Fruit fly (Drosophila melanogaster) whole organism: Measurements from ENCODE around the gene PGAP5.

Source experiments
- CG8478 ChIP-seq: fragments of >200 bp; optimal IDR thresholded peaks from 2 replicates; lab custom pipeline; 2018; ENCODE audit warnings: inconsistent platforms
- Dll ChIP-seq: fragments of >200 bp; optimal IDR thresholded peaks from 2 replicates; lab custom pipeline; 2017
- EcR ChIP-seq, 2 experiments: fragments of >200 bp; optimal IDR thresholded peaks; 2 replicates each; lab custom pipeline; 2017; ENCODE audit warnings: missing biosample characterization in 2 of 2, missing genetic modification characterization in 2 of 2, missing genetic modification reagents in 2 of 2
- pan ChIP-seq: fragments of >200 bp; optimal IDR thresholded peaks from 2 replicates; lab custom pipeline; 2017
- psq ChIP-seq: fragments of >200 bp; optimal IDR thresholded peaks from 2 replicates; lab custom pipeline; 2017
- usp ChIP-seq: fragments of >200 bp; optimal IDR thresholded peaks from 2 replicates; lab custom pipeline; 2017; ENCODE audit warnings: missing biosample characterization, missing genetic modification characterization, mixed read lengths

The PGAP5 gene

DNA sequence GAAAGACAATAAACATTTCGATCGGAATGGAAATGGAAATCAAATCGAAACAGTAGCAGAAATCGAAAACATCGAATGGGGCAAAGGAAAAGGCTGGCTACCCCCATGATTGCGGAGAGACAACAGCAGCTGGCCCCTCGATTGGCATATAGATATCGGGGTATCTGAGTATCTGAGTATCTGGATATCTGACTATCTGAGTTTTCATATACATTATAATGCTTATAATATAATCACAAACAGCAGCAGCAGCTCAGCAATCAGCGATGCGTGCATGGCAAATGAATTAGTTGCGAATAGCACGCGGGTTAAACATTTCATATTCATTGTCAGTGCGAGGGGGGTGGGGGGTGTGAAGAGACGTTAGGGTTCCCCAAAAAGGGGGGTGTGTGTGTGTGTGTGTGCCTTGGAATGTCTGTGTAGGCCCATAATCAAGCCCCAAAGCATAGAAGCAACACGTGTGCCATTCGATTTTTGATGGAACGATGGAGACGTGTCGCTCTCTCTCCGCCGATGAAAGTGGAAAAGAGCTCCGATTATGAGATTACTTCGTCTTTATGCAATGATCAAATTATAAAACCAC lies 28.0 kb upstream of the PGAP5 start:
- TF ChIP-seq psq (lab: Kevin White, UChicago): no peak
- no peak for TF ChIP-seq CG8478 (lab: Kevin White, UChicago)
- TF ChIP-seq pan: no peak
- no peak for TF ChIP-seq usp (GFP tag; lab: Kevin White, UChicago)
- TF ChIP-seq Dll (lab: Kevin White, UChicago): no peak
- TF ChIP-seq EcR (GFP tag; optimal IDR thresholded peaks at IDR 0.05; lab: Kevin White, UChicago): no peak

DNA sequence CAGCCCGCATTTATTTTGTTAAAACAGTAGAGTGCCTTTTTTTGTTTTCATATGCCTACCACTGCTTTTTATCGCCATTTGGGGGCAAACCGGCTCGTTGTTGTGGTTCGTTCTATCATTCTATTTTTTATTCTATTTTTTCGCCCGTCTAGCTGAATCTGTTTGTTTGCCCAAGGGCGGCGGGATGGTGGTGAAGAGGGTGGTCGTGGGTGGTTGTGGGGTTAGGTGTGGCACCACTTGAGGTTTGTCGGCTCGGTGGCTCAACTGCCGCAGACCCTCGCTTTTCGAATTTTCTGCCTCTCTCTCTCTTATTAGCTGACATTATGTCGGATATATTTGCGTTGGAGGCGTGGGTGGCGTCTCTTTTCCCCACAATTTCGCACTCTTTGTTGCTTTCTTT lies 27.1 kb upstream of the PGAP5 start:
- no peak for TF ChIP-seq CG8478 (lab: Kevin White, UChicago)
- TF ChIP-seq Dll (lab: Kevin White, UChicago): no peak
- no peak for TF ChIP-seq EcR (GFP tag; optimal IDR thresholded peaks at IDR 0.05; lab: Kevin White, UChicago)
- no peak for TF ChIP-seq pan
- no peak for TF ChIP-seq psq (lab: Kevin White, UChicago)
- TF ChIP-seq usp (GFP tag; lab: Kevin White, UChicago): no peak

DNA sequence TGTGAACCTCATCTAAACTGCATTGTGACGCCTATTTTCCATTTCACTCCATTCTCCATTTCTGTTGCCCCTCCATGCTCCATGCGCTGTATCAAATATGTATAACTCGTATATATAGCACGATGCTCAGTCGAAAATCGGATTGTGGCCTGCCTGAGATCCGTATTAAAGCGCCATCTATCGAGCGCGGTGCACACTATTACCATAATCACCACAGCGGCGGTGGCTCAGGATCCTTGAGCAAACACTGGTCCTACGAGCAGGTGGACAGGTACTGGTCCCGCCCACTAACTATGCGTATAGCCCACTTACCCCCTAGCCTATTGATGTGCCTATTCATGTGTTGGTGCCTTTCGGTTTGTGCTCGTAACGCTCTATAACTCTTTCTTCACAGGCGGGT lies 13.7 kb upstream of the PGAP5 start:
- TF ChIP-seq CG8478 (lab: Kevin White, UChicago): no peak
- TF ChIP-seq EcR (GFP tag; optimal IDR thresholded peaks at IDR 0.05; lab: Kevin White, UChicago): no peak
- TF ChIP-seq pan: no peak
- TF ChIP-seq Dll (lab: Kevin White, UChicago): no peak

DNA sequence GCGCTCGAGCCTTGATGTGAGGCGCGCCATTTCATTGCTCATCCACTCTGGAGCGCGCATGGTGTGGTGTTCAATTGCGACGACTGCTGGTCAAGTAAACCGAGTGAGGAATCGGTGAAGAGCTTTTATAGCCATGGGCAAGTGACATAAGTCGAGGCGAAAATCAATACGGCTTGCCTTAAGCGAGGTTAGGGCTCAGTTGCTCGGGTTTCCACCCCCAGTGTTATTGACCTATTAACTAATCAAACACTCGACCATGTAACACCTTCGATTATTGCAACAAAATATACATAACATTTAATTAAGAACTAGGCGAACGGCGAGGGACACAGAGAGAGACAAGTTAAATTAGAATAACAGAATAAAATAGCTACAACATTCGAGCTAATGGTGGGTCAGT lies 8.0 kb upstream of the PGAP5 start, which contains the start of gene CG34134:
CG34134 (minus strand) TSS at position 101 of the 400 bp plus-strand sequence.
- TF ChIP-seq pan (no peak), Dll (lab: Kevin White, UChicago) (no peak), usp (GFP tag; lab: Kevin White, UChicago) (no peak), psq (lab: Kevin White, UChicago) (no peak), CG8478 (lab: Kevin White, UChicago) (no peak), EcR (GFP tag; optimal IDR thresholded peaks at IDR 0.05; lab: Kevin White, UChicago) (no peak)

DNA sequence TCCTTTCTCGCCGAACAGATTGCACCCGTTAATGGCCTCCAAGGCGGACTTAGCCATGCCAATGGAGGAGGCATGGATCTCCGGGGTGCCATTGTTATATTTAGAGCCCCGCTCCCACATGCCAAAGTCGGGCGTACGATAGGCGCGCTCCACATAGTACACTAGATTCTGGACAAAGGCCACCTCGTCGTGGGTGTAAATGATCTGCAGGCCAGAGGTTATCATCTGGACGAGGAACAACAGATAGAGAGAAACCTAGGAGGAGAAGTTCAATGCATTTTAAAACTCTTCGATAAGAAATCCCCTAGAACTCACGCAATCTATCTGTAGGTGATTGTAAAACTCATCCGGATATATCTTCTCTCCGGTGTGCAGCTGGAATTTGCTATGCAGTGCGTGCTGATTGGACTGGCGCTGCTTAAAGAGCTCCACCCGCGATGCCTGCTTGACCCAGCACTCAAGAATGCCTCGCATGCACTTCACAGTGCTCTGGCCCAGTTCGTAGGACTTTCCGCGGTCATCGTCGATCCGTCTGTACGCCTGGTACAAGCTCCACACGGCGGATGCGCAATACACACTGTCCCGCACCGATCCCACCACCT lies 2.9 kb upstream of the PGAP5 start:
- no peak for TF ChIP-seq pan
- no peak for TF ChIP-seq Dll (lab: Kevin White, UChicago)
- TF ChIP-seq CG8478 (lab: Kevin White, UChicago): no peak
- no peak for TF ChIP-seq psq (lab: Kevin White, UChicago)
- no peak for TF ChIP-seq EcR (GFP tag; optimal IDR thresholded peaks at IDR 0.05; lab: Kevin White, UChicago)
- no peak for TF ChIP-seq usp (GFP tag; lab: Kevin White, UChicago)

DNA sequence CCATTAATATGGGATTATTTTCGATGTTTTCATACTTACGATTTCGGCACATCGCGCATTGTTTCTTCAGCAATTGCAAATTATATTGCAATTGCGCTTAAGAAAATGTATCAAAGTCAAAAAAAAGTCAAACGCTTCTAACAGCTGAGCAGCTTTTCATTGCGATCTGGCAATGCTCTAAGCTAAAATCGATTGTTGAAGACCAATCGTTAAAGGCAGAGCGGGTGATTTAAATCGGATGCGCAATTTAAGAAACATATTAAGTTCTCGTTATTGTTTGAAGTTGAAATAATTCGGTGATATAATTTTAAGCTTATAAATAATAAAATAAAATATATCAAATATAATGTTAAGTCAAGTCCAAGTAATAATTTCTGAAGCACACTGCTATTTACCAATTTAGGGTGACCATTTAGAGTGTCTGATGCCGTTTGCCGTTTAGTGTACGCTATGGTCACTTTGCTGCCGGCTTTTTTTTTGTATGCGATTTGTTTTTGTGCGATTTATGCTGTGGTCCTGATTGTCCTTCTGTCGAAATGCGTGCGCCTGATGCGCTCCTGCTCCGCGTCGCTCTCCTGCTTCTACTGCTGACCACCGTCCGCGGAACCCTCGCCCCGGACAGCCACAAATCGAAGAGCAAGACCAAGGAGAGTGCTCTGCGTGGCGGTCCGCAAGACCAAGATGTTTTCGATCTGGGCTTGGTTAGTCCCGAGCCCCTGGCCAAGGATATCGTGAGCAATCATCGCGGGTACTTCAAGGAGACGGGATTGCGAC lies 1.7 kb upstream of the PGAP5 start, which contains the start of the genes CG8475 and CG8460:
CG8475 (minus strand) TSS at position 162 of the 774 bp plus-strand sequence.
CG8460 (plus strand) TSS at position 437 of the 774 bp plus-strand sequence.
- no peak for TF ChIP-seq CG8478 (lab: Kevin White, UChicago)
- TF ChIP-seq Dll (lab: Kevin White, UChicago): no peak
- TF ChIP-seq usp (GFP tag; lab: Kevin White, UChicago): no peak
- TF ChIP-seq EcR (GFP tag; optimal IDR thresholded peaks at IDR 0.05; lab: Kevin White, UChicago): no peak
- no peak for TF ChIP-seq psq (lab: Kevin White, UChicago)
- no peak for TF ChIP-seq pan

DNA sequence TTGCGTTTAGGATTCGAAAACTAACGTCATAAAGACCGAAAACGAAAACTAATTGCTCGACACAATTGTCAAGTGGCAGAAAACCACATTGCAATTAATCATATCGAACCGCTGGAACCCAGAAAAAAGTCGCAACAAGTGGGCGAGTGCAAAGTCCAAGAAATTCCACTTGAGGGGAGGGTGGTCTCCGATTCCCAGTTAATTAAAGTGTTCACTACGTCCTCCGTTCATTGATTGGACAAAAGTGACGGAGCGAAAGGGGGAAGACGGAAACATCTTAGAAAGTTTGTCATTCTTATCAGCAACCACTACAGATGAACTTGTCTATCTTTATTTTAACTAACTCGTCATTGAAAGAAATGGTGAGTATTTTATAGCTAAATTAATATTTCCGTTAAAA lies 3.9 kb downstream of the PGAP5 start:
- TF ChIP-seq usp (GFP tag; lab: Kevin White, UChicago) (no peak), CG8478 (lab: Kevin White, UChicago) (no peak), psq (lab: Kevin White, UChicago) (no peak), pan (no peak), EcR (GFP tag; optimal IDR thresholded peaks at IDR 0.05; lab: Kevin White, UChicago) (no peak), Dll (lab: Kevin White, UChicago) (no peak)

DNA sequence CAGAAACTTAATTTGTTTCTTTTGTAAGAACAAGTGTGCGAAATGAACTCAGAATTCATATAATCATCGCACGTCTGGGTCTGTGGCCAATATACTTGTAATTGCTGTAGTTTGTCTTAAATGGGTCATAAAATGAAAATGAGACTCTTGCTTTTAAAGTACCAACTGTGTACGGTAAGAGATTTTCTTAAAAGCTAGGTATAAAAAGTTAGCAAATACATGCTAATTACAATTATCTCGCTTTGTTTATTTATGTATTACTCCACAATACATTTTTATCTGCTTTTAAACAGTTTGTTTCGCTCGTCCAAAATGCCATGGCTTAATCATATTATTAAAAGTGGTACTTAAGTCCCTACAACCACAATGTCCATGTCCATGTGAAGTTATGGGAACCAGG lies 5.1 kb downstream of the PGAP5 start:
- TF ChIP-seq Dll (lab: Kevin White, UChicago): no peak
- TF ChIP-seq usp (GFP tag; lab: Kevin White, UChicago): no peak
- TF ChIP-seq CG8478 (lab: Kevin White, UChicago): no peak
- TF ChIP-seq EcR (GFP tag; optimal IDR thresholded peaks at IDR 0.05; lab: Kevin White, UChicago): no peak
- TF ChIP-seq psq (lab: Kevin White, UChicago): no peak
- TF ChIP-seq pan: no peak

DNA sequence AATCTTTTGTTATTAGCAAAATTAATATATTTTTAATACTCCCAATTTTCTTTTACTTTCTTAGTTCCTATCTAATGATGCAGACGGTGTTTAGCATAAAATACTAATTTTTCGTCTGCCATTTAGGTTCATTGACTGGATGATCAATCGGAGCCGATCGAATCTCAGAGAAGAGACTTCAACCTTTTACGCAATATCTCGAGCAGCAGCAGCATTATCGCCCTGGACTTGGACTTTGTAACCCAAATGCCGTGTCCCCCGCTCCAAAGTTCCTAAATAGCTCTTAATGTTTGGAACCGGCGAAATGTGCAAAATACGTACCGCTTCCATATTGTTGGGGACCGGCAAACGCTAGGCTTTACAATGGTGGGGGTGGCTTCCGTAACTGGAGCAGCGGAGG lies 5.7 kb downstream of the PGAP5 start:
- no peak for TF ChIP-seq usp (GFP tag; lab: Kevin White, UChicago)
- no peak for TF ChIP-seq CG8478 (lab: Kevin White, UChicago)
- no peak for TF ChIP-seq psq (lab: Kevin White, UChicago)
- no peak for TF ChIP-seq Dll (lab: Kevin White, UChicago)
- no peak for TF ChIP-seq pan
- no peak for TF ChIP-seq EcR (GFP tag; optimal IDR thresholded peaks at IDR 0.05; lab: Kevin White, UChicago)

DNA sequence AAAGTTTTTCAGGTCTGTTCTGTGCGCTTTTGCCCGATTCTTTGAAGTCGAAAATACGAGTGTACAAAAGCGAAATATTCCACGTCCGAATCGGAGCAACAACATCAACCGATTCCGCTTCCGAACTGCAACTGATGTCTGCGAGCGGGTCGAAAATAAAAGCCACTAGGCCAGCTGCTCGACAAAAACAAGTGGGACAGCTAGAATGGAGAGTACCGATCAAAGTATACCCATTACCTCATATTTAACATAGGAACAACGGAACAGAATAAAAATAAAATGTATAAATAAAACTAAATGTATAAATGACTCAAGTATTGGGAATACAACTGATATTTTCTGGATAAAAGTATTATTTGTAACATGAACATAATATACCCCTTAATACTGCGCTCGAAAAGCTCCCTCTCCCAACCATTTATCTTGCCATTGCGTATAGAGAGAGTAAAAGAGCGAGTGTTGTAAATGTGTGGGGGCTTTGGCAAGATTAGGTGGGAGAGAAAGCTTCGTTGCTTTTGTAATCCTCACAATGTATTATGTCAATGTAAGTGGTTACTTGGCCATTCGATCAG lies 6.4 kb downstream of the PGAP5 start, which contains the start of gene SLC5A11:
SLC5A11 (minus strand) TSS at position 137 of the 572 bp plus-strand sequence.
- TF ChIP-seq pan (peak; percentile 98), psq (lab: Kevin White, UChicago) (no peak)

DNA sequence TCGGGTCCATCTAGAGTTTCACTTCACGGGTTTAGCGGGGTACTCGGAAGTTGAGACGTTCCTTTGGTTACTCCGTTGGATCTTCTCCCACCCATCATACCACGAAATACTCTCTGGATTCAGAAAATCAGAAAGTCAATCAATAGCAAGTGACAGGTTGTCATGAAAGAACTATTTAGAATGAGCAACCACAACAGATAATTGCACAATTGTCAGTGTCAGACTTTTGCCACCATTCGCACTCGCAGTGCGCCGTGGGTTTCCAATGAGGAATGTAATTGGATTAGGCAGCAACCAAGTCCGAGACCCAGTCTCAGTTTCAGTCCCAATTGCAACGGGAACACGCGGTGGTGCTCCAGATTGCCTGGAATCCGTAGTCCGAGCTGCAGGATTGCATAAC lies 7.2 kb downstream of the PGAP5 start, which contains the start of gene CG8419:
CG8419 (plus strand) TSS at position 301 of the 400 bp plus-strand sequence.
- TF ChIP-seq psq (lab: Kevin White, UChicago) (no peak), usp (GFP tag; lab: Kevin White, UChicago) (no peak), EcR (GFP tag; optimal IDR thresholded peaks at IDR 0.05; lab: Kevin White, UChicago) (no peak), pan (no peak), CG8478 (lab: Kevin White, UChicago) (no peak), Dll (lab: Kevin White, UChicago) (no peak)
